Worm (Caenorhabditis elegans) whole organism, L3 larva: ENCODE results near the gene srh-140.

Source experiments
- ZK546.5 ChIP-seq: sonication (generic microtip); optimal IDR thresholded peaks from 2 replicates; lab custom pipeline; 2017; ENCODE audit warnings: missing biosample characterization, missing genetic modification characterization
- aly-2 ChIP-seq: fragments of 150-350 bp; optimal IDR thresholded peaks from 2 replicates; lab custom pipeline; 2014; ENCODE audit warnings: missing biosample characterization, missing genetic modification characterization
- ama-1 ChIP-seq: fragments of 150-350 bp; optimal IDR thresholded peaks from 2 replicates; lab custom pipeline; 2018
- ceh-9 ChIP-seq: sonication (generic microtip); optimal IDR thresholded peaks from 2 replicates; lab custom pipeline; 2018; ENCODE audit warnings: missing biosample characterization, missing genetic modification characterization
- daf-12 ChIP-seq: fragments of 150-350 bp; optimal IDR thresholded peaks from 2 replicates; lab custom pipeline; 2014; ENCODE audit warnings: missing biosample characterization, missing genetic modification reagents, missing genetic modification characterization
- egl-27 ChIP-seq: sonication (generic microtip); optimal IDR thresholded peaks from 4 replicates; lab custom pipeline; 2017; ENCODE audit warnings: missing biosample characterization, missing genetic modification reagents, missing genetic modification characterization
- egl-5 ChIP-seq: fragments of 150-350 bp; optimal IDR thresholded peaks from 2 replicates; lab custom pipeline; 2017; ENCODE audit warnings: missing biosample characterization, missing genetic modification reagents, missing genetic modification characterization, inconsistent platforms
- elt-1 ChIP-seq: fragments of 150-350 bp; optimal IDR thresholded peaks from 2 replicates; lab custom pipeline; 2014; ENCODE audit warnings: missing biosample characterization, missing genetic modification characterization
- elt-3 ChIP-seq, 3 experiments: fragments of 150-350 bp in 1 of 3; sonication (generic microtip) in 2 of 3; optimal IDR thresholded peaks; 2 replicates in 2 of 3; 4 replicates in 1 of 3; lab custom pipeline; 2014 to 2017; ENCODE audit warnings: missing biosample characterization in 3 of 3, missing genetic modification characterization in 3 of 3
- fkh-10 ChIP-seq: sonication (generic microtip); optimal IDR thresholded peaks from 2 replicates; lab custom pipeline; 2017; ENCODE audit warnings: missing biosample characterization, missing genetic modification reagents, missing genetic modification characterization
- fkh-2 ChIP-seq: fragments of 150-350 bp; optimal IDR thresholded peaks from 2 replicates; lab custom pipeline; 2014; ENCODE audit warnings: missing biosample characterization, missing genetic modification reagents, missing genetic modification characterization
- hmg-11 ChIP-seq: sonication (generic microtip); optimal IDR thresholded peaks from 2 replicates; lab custom pipeline; 2016; ENCODE audit warnings: missing genetic modification characterization, missing compliant biosample characterization
- jun-1 ChIP-seq: fragments of 150-350 bp; optimal IDR thresholded peaks from 2 replicates; lab custom pipeline; 2014; ENCODE audit warnings: missing biosample characterization, missing genetic modification reagents, missing genetic modification characterization
- lsy-12 ChIP-seq: sonication (generic microtip); optimal IDR thresholded peaks from 2 replicates; lab custom pipeline; 2016; ENCODE audit warnings: mild to moderate bottlenecking, missing genetic modification characterization, missing compliant biosample characterization
- mdl-1 ChIP-seq: fragments of 150-350 bp; optimal IDR thresholded peaks from 2 replicates; lab custom pipeline; 2014; ENCODE audit warnings: missing biosample characterization, missing genetic modification characterization
- mml-1 ChIP-seq: fragments of 150-350 bp; sonication (generic microtip); optimal IDR thresholded peaks from 3 replicates; lab custom pipeline; 2014; ENCODE audit warnings: missing biosample characterization, missing genetic modification characterization
- nfya-1 ChIP-seq: sonication (generic microtip); optimal IDR thresholded peaks from 2 replicates; lab custom pipeline; 2017; ENCODE audit warnings: missing genetic modification characterization, mild to moderate bottlenecking, missing compliant biosample characterization, antibody characterized with exemption, moderate library complexity; ENCODE audit not compliant: insufficient read depth
- nhr-12 ChIP-seq: fragments of 150-350 bp; optimal IDR thresholded peaks from 2 replicates; lab custom pipeline; 2014; ENCODE audit warnings: missing biosample characterization, missing genetic modification characterization
- nhr-23 ChIP-seq: fragments of 150-350 bp; optimal IDR thresholded peaks from 2 replicates; lab custom pipeline; 2014; ENCODE audit warnings: missing biosample characterization, missing genetic modification reagents, missing genetic modification characterization
- nhr-237 ChIP-seq: fragments of 150-350 bp; optimal IDR thresholded peaks from 2 replicates; lab custom pipeline; 2014; ENCODE audit warnings: missing biosample characterization, missing genetic modification characterization
- nhr-25 ChIP-seq: sonication (generic microtip); optimal IDR thresholded peaks from 2 replicates; lab custom pipeline; 2017; ENCODE audit warnings: missing biosample characterization, missing genetic modification characterization
- nhr-28 ChIP-seq: fragments of 150-350 bp; optimal IDR thresholded peaks from 2 replicates; lab custom pipeline; 2014; ENCODE audit warnings: missing biosample characterization, missing genetic modification characterization
- nhr-43 ChIP-seq: sonication (generic microtip); optimal IDR thresholded peaks from 2 replicates; lab custom pipeline; 2016; ENCODE audit warnings: mild to moderate bottlenecking, missing genetic modification characterization, missing compliant biosample characterization; ENCODE audit not compliant: poor library complexity, severe bottlenecking
- nhr-67 ChIP-seq: fragments of 150-350 bp; optimal IDR thresholded peaks from 2 replicates; lab custom pipeline; 2014; ENCODE audit warnings: missing biosample characterization, missing genetic modification characterization
- nhr-76 ChIP-seq: fragments of 150-350 bp; sonication (generic microtip); optimal IDR thresholded peaks from 5 replicates; lab custom pipeline; 2014; ENCODE audit warnings: missing biosample characterization, missing genetic modification characterization
- nhr-77 ChIP-seq: fragments of 150-350 bp; optimal IDR thresholded peaks from 2 replicates; lab custom pipeline; 2014; ENCODE audit warnings: missing biosample characterization, missing genetic modification characterization
- pha-4 ChIP-seq: fragments of 150-350 bp; optimal IDR thresholded peaks from 2 replicates; lab custom pipeline; 2014; ENCODE audit warnings: missing biosample characterization, missing genetic modification reagents, missing genetic modification characterization
- pqm-1 ChIP-seq: fragments of 150-350 bp; optimal IDR thresholded peaks from 2 replicates; lab custom pipeline; 2017; ENCODE audit warnings: missing biosample characterization, missing genetic modification characterization, inconsistent platforms
- sea-2 ChIP-seq: fragments of 150-350 bp; sonication (generic microtip); optimal IDR thresholded peaks from 4 replicates; lab custom pipeline; 2014; ENCODE audit warnings: missing biosample characterization, missing genetic modification reagents, missing genetic modification characterization
- snpc-4 ChIP-seq: fragments of 150-350 bp; optimal IDR thresholded peaks from 2 replicates; lab custom pipeline; 2014; ENCODE audit warnings: missing biosample characterization, missing genetic modification characterization
- tbx-2 ChIP-seq: sonication (generic microtip); optimal IDR thresholded peaks from 2 replicates; lab custom pipeline; 2016; ENCODE audit warnings: mild to moderate bottlenecking, missing genetic modification characterization, missing compliant biosample characterization
- unc-62 ChIP-seq: fragments of 150-350 bp; sonication (generic microtip); optimal IDR thresholded peaks from 4 replicates; lab custom pipeline; 2014; ENCODE audit warnings: missing biosample characterization, missing genetic modification reagents, missing genetic modification characterization
- ztf-11 ChIP-seq: fragments of 150-350 bp; optimal IDR thresholded peaks from 2 replicates; lab custom pipeline; 2014; ENCODE audit warnings: missing biosample characterization, missing genetic modification characterization
- ztf-4 ChIP-seq: fragments of 150-350 bp; optimal IDR thresholded peaks from 2 replicates; lab custom pipeline; 2014; ENCODE audit warnings: missing biosample characterization, missing genetic modification characterization

srh-140 gene

DNA sequence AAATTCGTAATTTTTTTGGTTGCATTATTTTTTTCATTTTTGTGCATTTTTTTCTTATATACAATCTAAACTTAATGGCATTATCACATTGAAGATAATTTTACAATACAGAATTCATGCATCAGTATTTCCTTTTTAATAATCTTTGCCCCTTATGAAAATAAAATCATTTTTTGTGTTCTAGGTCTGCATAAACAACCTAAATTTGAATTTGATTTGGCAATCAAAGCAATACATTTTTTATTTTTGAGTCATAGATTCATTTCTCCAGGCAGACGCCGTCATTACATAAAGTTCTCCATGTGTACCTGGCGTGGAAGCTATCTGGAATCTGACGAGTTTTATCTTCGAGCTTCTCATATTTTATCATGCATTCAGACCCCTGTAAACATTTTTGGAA, at the start of gene srh-140:
TSS of gene srh-140 (plus strand) at position 301 of the 400 bp plus-strand sequence.
- TF ChIP-seq pqm-1 (tag; lab: Kevin White, UChicago) (no peak), fkh-2 (tag; lab: Kevin White, UChicago) (no peak), snpc-4 (tag; lab: Kevin White, UChicago) (no peak), mml-1 (tag; lab: Kevin White, UChicago) (no peak), nfya-1 (tag; lab: Kevin White, UChicago) (no peak), sea-2 (GFP tag; lab: Kevin White, UChicago) (no peak), jun-1 (tag; lab: Kevin White, UChicago) (no peak), ceh-9 (tag; lab: Kevin White, UChicago) (no peak), tbx-2 (tag; lab: Kevin White, UChicago) (no peak), nhr-237 (tag; lab: Kevin White, UChicago) (no peak), elt-1 (tag; lab: Kevin White, UChicago) (no peak), lsy-12 (tag; lab: Kevin White, UChicago) (no peak), fkh-10 (GFP tag; lab: Kevin White, UChicago) (no peak)

ce11 chrV:15673707-15674106, 48.3 kb upstream of the srh-140 start, which contains the start of gene nhr-51:
Gene nhr-51 (plus strand): TSS chrV:15674007.
- no peak for TF ChIP-seq daf-12 (tag; lab: Kevin White, UChicago)
- TF ChIP-seq nhr-28, result no peak
- no peak for TF ChIP-seq aly-2 (tag; lab: Kevin White, UChicago)
- no peak for TF ChIP-seq pha-4 (tag; lab: Kevin White, UChicago)
- TF ChIP-seq nhr-77, result no peak

DNA sequence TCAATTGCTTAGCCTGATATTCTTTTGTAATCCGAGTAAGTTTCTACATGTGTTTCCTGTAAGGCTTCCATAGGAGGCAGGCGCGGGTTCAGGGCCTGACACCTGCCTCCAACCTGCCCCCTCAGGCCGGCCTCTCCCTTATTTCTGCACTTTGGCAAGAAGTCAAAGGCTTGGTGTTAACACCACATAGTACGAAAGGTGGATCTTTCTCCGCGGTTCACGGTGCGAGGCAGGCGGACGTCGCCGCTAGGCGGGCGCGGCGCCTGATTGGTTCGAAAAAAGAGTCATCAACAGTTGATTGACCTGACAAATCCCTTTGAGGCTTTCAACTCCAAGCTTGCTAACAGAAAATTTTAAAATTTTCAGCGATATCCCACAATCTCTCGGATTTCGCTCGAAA, 47.1 kb upstream of the srh-140 start:
- TF ChIP-seq nhr-76 (tag; lab: Kevin White, UChicago), result no peak
- TF ChIP-seq nhr-67, result no peak
- TF ChIP-seq ztf-11, result no peak
- TF ChIP-seq nhr-23 (tag; lab: Kevin White, UChicago), result no peak
- TF ChIP-seq fkh-2 (tag; lab: Kevin White, UChicago), result no peak
- TF ChIP-seq nfya-1 (tag; lab: Kevin White, UChicago), result no peak
- no peak for TF ChIP-seq ceh-9 (tag; lab: Kevin White, UChicago)
- no peak for TF ChIP-seq snpc-4 (tag; lab: Kevin White, UChicago)
- TF ChIP-seq aly-2 (tag; lab: Kevin White, UChicago), result no peak
- TF ChIP-seq hmg-11 (tag; lab: Kevin White, UChicago), result no peak
- TF ChIP-seq lsy-12 (tag; lab: Kevin White, UChicago), result no peak
- TF ChIP-seq tbx-2 (tag; lab: Kevin White, UChicago), result no peak
- no peak for TF ChIP-seq mdl-1 (tag; lab: Kevin White, UChicago)
- no peak for TF ChIP-seq pqm-1 (tag; lab: Kevin White, UChicago)

DNA sequence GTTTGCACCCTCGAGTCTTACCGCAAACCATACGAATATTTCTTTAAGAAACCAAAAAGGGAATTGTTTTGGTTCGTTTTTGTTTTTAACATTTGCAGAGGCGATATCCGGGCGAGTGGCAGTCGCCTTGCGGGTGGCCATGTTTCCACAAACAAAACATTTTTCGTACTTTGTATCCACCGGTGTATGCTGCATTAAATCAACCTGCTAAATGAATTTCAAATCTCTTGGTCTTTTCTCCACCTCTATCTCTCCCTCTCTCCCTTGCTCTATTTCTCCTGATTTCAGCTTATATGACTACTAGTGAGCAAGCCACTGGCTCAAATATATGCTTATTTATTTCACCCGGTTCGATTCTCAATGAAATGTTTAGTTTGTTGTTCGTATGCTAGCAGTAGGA, 44.8 kb upstream of the srh-140 start, which contains the start of gene nhr-52:
TSS of gene nhr-52 (plus strand) at position 301 of the 400 bp plus-strand sequence.
- TF ChIP-seq elt-1 (tag; lab: Kevin White, UChicago) (no peak), nhr-77 (no peak), ztf-4 (no peak), ZK546.5 (tag; lab: Kevin White, UChicago) (no peak), egl-5 (tag; lab: Kevin White, UChicago) (no peak), hmg-11 (tag; lab: Kevin White, UChicago) (no peak), unc-62 (GFP tag; lab: Kevin White, UChicago) (no peak), pha-4 (tag; lab: Kevin White, UChicago) (no peak), ama-1 (lab: Kevin White, UChicago) (no peak), nhr-25 (tag; lab: Kevin White, UChicago) (no peak), nhr-43 (tag; lab: Kevin White, UChicago) (no peak), nhr-12 (tag; lab: Kevin White, UChicago) (no peak), nfya-1 (tag; lab: Kevin White, UChicago) (no peak), egl-27 (tag; lab: Kevin White, UChicago) (no peak), nhr-67 (no peak), fkh-2 (tag; lab: Kevin White, UChicago) (no peak), elt-3 (tag; optimal IDR thresholded peaks at IDR 0.05; lab: Kevin White, UChicago) (no peak), nhr-28 (no peak)
